Worm (Caenorhabditis elegans) whole organism, young adult: ENCODE measurements around the gene rga-9.

ENCODE experiments used
- B0019.2 ChIP-seq: fragments of 200-800 bp; sonication (Bioruptor generic); conservative IDR thresholded peaks from 2 replicates; pipeline ENCODE4 v1.3.6; 2022; ENCODE audit warnings: missing genetic modification reagents, missing genetic modification characterization, missing compliant biosample characterization
- C06A6.2 ChIP-seq: fragments of 200-800 bp; sonication (Bioruptor generic); conservative IDR thresholded peaks from 2 replicates; pipeline ENCODE4 v1.3.6; 2022; ENCODE audit warnings: missing genetic modification characterization, missing compliant biosample characterization
- D2030.7 ChIP-seq: fragments of 200-800 bp; sonication (Bioruptor generic); IDR thresholded peaks from 2 replicates; pipeline ENCODE4 v1.3.6; 2022; ENCODE audit warnings: missing genetic modification reagents, missing genetic modification characterization, missing compliant biosample characterization
- F10E7.11 ChIP-seq: sonication (generic microtip); optimal IDR thresholded peaks from 2 replicates; lab custom pipeline; 2017; ENCODE audit warnings: mild to moderate bottlenecking, missing genetic modification characterization, moderate library complexity, missing compliant biosample characterization
- F33H1.4 ChIP-seq: fragments of 200-800 bp; sonication (Bioruptor generic); IDR thresholded peaks from 2 replicates; pipeline ENCODE4 v1.3.6; 2022; ENCODE audit warnings: missing genetic modification reagents, missing genetic modification characterization, missing compliant biosample characterization
- F37B4.10 ChIP-seq: fragments of 200-800 bp; sonication (Bioruptor generic); IDR thresholded peaks from 2 replicates; pipeline ENCODE4 v1.3.6; 2022; ENCODE audit warnings: missing genetic modification characterization, missing compliant biosample characterization
- F39B2.1 ChIP-seq: fragments of 200-800 bp; sonication (Bioruptor generic); IDR thresholded peaks from 2 replicates; pipeline ENCODE4 v1.3.6; 2022; ENCODE audit warnings: missing genetic modification reagents, missing genetic modification characterization, missing compliant biosample characterization
- F52B5.7 ChIP-seq: sonication (generic microtip); optimal IDR thresholded peaks from 2 replicates; lab custom pipeline; 2016; ENCODE audit warnings: mild to moderate bottlenecking, missing genetic modification characterization, missing compliant biosample characterization
- F57C9.4 ChIP-seq: sonication (generic microtip); optimal IDR thresholded peaks from 2 replicates; lab custom pipeline; 2017; ENCODE audit warnings: mild to moderate bottlenecking, missing genetic modification characterization, missing compliant biosample characterization
- Y53G8AR.9 ChIP-seq: fragments of 200-800 bp; sonication (Bioruptor generic); conservative IDR thresholded peaks from 2 replicates; pipeline ENCODE4 v1.3.6; 2022; ENCODE audit warnings: missing genetic modification reagents, missing genetic modification characterization, missing compliant biosample characterization
- Y56A3A.18 ChIP-seq: fragments of 200-800 bp; sonication (Bioruptor generic); IDR thresholded peaks from 2 replicates; pipeline ENCODE4 v1.3.6; 2022; ENCODE audit warnings: missing genetic modification reagents, missing genetic modification characterization, missing compliant biosample characterization
- Y67H2A.10 ChIP-seq: fragments of 200-800 bp; sonication (Bioruptor generic); conservative IDR thresholded peaks from 2 replicates; pipeline ENCODE4 v1.3.6; 2022; ENCODE audit warnings: missing genetic modification reagents, missing genetic modification characterization, missing compliant biosample characterization
- aptf-3 ChIP-seq: fragments of 200-800 bp; sonication (Bioruptor generic); IDR thresholded peaks from 2 replicates; pipeline ENCODE4 v1.3.6; 2022; ENCODE audit warnings: missing genetic modification characterization, missing compliant biosample characterization
- atf-7 ChIP-seq: sonication (generic microtip); optimal IDR thresholded peaks from 2 replicates; lab custom pipeline; 2017; ENCODE audit warnings: mild to moderate bottlenecking, missing genetic modification characterization, missing compliant biosample characterization
- attf-5 ChIP-seq: fragments of 200-800 bp; sonication (Bioruptor generic); optimal IDR thresholded peaks from 2 replicates; lab custom pipeline; 2018; ENCODE audit warnings: mild to moderate bottlenecking, missing genetic modification characterization, missing compliant biosample characterization
- bed-1 ChIP-seq: fragments of 200-800 bp; sonication (Bioruptor generic); IDR thresholded peaks from 2 replicates; pipeline ENCODE4 v1.3.6; 2022; ENCODE audit warnings: missing genetic modification reagents, missing genetic modification characterization, missing compliant biosample characterization
- bed-2 ChIP-seq: fragments of 200-800 bp; sonication (Bioruptor generic); IDR thresholded peaks from 2 replicates; pipeline ENCODE4 v1.3.6; 2022; ENCODE audit warnings: missing genetic modification reagents, missing genetic modification characterization, missing compliant biosample characterization
- ceh-91 ChIP-seq: fragments of 200-800 bp; sonication (Bioruptor generic); IDR thresholded peaks from 2 replicates; pipeline ENCODE4 v1.3.6; 2022; ENCODE audit warnings: missing genetic modification reagents, missing genetic modification characterization, missing compliant biosample characterization
- chd-7 ChIP-seq: sonication (generic microtip); optimal IDR thresholded peaks from 2 replicates; lab custom pipeline; 2016; ENCODE audit warnings: mild to moderate bottlenecking, missing genetic modification characterization, moderate library complexity, missing compliant biosample characterization
- dpff-1 ChIP-seq: sonication (generic microtip); optimal IDR thresholded peaks from 2 replicates; lab custom pipeline; 2017; ENCODE audit warnings: mild to moderate bottlenecking, missing genetic modification characterization, missing compliant biosample characterization
- efl-1 ChIP-seq: fragments of 150-350 bp; optimal IDR thresholded peaks from 2 replicates; lab custom pipeline; 2014; ENCODE audit warnings: missing biosample characterization, missing genetic modification reagents, missing genetic modification characterization
- egl-44 ChIP-seq: fragments of 200-800 bp; sonication (Bioruptor generic); IDR thresholded peaks from 2 replicates; pipeline ENCODE4 v1.3.6; 2022; ENCODE audit warnings: missing genetic modification reagents, missing genetic modification characterization, missing compliant biosample characterization
- ekl-4 ChIP-seq: fragments of 200-800 bp; sonication (Bioruptor generic); IDR thresholded peaks from 2 replicates; pipeline ENCODE4 v1.3.6; 2022; ENCODE audit warnings: missing genetic modification reagents, missing genetic modification characterization, missing compliant biosample characterization
- hmg-20 ChIP-seq: fragments of 200-800 bp; sonication (Bioruptor generic); IDR thresholded peaks from 2 replicates; pipeline ENCODE4 v1.3.6; 2022; ENCODE audit warnings: missing genetic modification reagents, missing genetic modification characterization, missing compliant biosample characterization
- lag-1 ChIP-seq: fragments of 200-800 bp; sonication (Bioruptor generic); IDR thresholded peaks from 2 replicates; pipeline ENCODE4 v1.3.6; 2022; ENCODE audit warnings: missing genetic modification reagents, missing genetic modification characterization, missing compliant biosample characterization
- let-607 ChIP-seq, 2 experiments: fragments of 200-800 bp in 1 of 2; sonication (Bioruptor generic) in 1 of 2; sonication (generic microtip) in 1 of 2; optimal IDR thresholded peaks; 2 replicates each; lab custom pipeline; 2016 to 2018; ENCODE audit warnings: mild to moderate bottlenecking in 2 of 2, missing compliant biosample characterization in 2 of 2, missing genetic modification characterization in 2 of 2, moderate library complexity in 2 of 2, missing genotype in 1 of 2
- lin-40 ChIP-seq: sonication (generic microtip); optimal IDR thresholded peaks from 2 replicates; lab custom pipeline; 2016; ENCODE audit warnings: missing genetic modification characterization, mild to moderate bottlenecking, missing compliant biosample characterization, missing genotype, missing genetic modification reagents
- lsl-1 ChIP-seq: fragments of 200-800 bp; sonication (Bioruptor generic); optimal IDR thresholded peaks from 2 replicates; lab custom pipeline; 2018; ENCODE audit warnings: mild to moderate bottlenecking, missing genetic modification characterization, moderate library complexity, missing compliant biosample characterization
- madf-3 ChIP-seq: fragments of 200-800 bp; sonication (Bioruptor generic); IDR thresholded peaks from 2 replicates; pipeline ENCODE4 v1.3.6; 2022; ENCODE audit warnings: missing genetic modification reagents, missing genetic modification characterization, missing compliant biosample characterization
- madf-6 ChIP-seq: fragments of 200-800 bp; sonication (Bioruptor generic); IDR thresholded peaks from 2 replicates; pipeline ENCODE4 v1.3.6; 2022; ENCODE audit warnings: missing genetic modification reagents, missing genetic modification characterization, missing compliant biosample characterization
- madf-8 ChIP-seq: fragments of 200-800 bp; sonication (Bioruptor generic); conservative IDR thresholded peaks from 2 replicates; pipeline ENCODE4 v1.3.6; 2022; ENCODE audit warnings: missing genetic modification reagents, missing genetic modification characterization, missing compliant biosample characterization
- mel-28 ChIP-seq: sonication (generic microtip); optimal IDR thresholded peaks from 2 replicates; lab custom pipeline; 2016; ENCODE audit warnings: borderline replicate concordance, mild to moderate bottlenecking, missing genetic modification characterization, missing compliant biosample characterization
- mes-4 ChIP-seq: sonication (generic microtip); optimal IDR thresholded peaks from 2 replicates; lab custom pipeline; 2016; ENCODE audit warnings: missing genotype, missing genetic modification characterization, missing compliant biosample characterization
- nhr-179 ChIP-seq: sonication (generic microtip); optimal IDR thresholded peaks from 2 replicates; lab custom pipeline; 2016; ENCODE audit warnings: mild to moderate bottlenecking, missing genetic modification characterization, missing compliant biosample characterization
- pbrm-1 ChIP-seq: fragments of 200-800 bp; sonication (Bioruptor generic); IDR thresholded peaks from 2 replicates; pipeline ENCODE4 v1.3.6; 2022; ENCODE audit warnings: missing genetic modification reagents, missing genetic modification characterization, missing compliant biosample characterization
- snpc-1.1 ChIP-seq: sonication (generic microtip); optimal IDR thresholded peaks from 2 replicates; lab custom pipeline; 2017; ENCODE audit warnings: missing genetic modification characterization, mild to moderate bottlenecking, missing compliant biosample characterization, antibody characterized with exemption, moderate library complexity, missing genotype, missing genetic modification reagents; ENCODE audit not compliant: insufficient read depth
- snpc-1.3 ChIP-seq: sonication (generic microtip); optimal IDR thresholded peaks from 2 replicates; lab custom pipeline; 2017; ENCODE audit warnings: missing genetic modification characterization, mild to moderate bottlenecking, missing compliant biosample characterization, antibody characterized with exemption, moderate library complexity, missing genotype, missing genetic modification reagents; ENCODE audit not compliant: insufficient read depth
- somi-1 ChIP-seq: fragments of 200-800 bp; sonication (Bioruptor generic); optimal IDR thresholded peaks from 2 replicates; lab custom pipeline; 2018; ENCODE audit warnings: mild to moderate bottlenecking, missing genetic modification characterization, missing compliant biosample characterization
- sptf-2 ChIP-seq: fragments of 200-800 bp; sonication (Bioruptor generic); optimal IDR thresholded peaks from 2 replicates; lab custom pipeline; 2018; ENCODE audit warnings: mild to moderate bottlenecking, missing genetic modification characterization, missing compliant biosample characterization
- tlf-1 ChIP-seq: fragments of 200-800 bp; sonication (Bioruptor generic); optimal IDR thresholded peaks from 2 replicates; lab custom pipeline; 2018; ENCODE audit warnings: mild to moderate bottlenecking, missing genetic modification characterization, missing compliant biosample characterization
- xnd-1 ChIP-seq: sonication (generic microtip); optimal IDR thresholded peaks from 2 replicates; lab custom pipeline; 2016; ENCODE audit warnings: missing genotype, missing genetic modification reagents, missing genetic modification characterization, missing compliant biosample characterization
- zfh-2 ChIP-seq: fragments of 200-800 bp; sonication (Bioruptor generic); conservative IDR thresholded peaks from 2 replicates; pipeline ENCODE4 v1.3.6; 2022; ENCODE audit warnings: missing genetic modification reagents, missing genetic modification characterization, missing compliant biosample characterization
- zim-3 ChIP-seq: sonication (generic microtip); optimal IDR thresholded peaks from 2 replicates; lab custom pipeline; 2017; ENCODE audit warnings: mild to moderate bottlenecking, missing genetic modification characterization, moderate library complexity, missing compliant biosample characterization
- ztf-28 ChIP-seq: fragments of 200-800 bp; sonication (Bioruptor generic); IDR thresholded peaks from 2 replicates; pipeline ENCODE4 v1.3.6; 2022; ENCODE audit warnings: missing genetic modification reagents, missing genetic modification characterization, missing compliant biosample characterization
- ztf-3 ChIP-seq: fragments of 200-800 bp; sonication (Bioruptor generic); optimal IDR thresholded peaks from 2 replicates; lab custom pipeline; 2018; ENCODE audit warnings: mild to moderate bottlenecking, missing genetic modification characterization, missing compliant biosample characterization
- ztf-6 ChIP-seq: fragments of 200-800 bp; sonication (Bioruptor generic); IDR thresholded peaks from 2 replicates; pipeline ENCODE4 v1.3.6; 2022; ENCODE audit warnings: missing genetic modification reagents, missing genetic modification characterization, missing compliant biosample characterization

rga-9 gene

ce11 chrII:15228005-15228404, 40.0 kb upstream of the rga-9 start:
- TF ChIP-seq zfh-2 (GFP tag; lab: Robert Waterston, UW) = 0 out of 2 replicates have a peak, but pooled peaks have one; percentile 22
- no peak for TF ChIP-seq ztf-3

- TF ChIP-seq tlf-1 (GFP tag; lab: Kevin White, UChicago) (no peak), snpc-1.3 (tag; lab: Kevin White, UChicago) (no peak), F33H1.4 (GFP tag; lab: Robert Waterston, UW) (peak; percentile 25; the same call in 1 of the 2 replicates), F10E7.11 (tag; lab: Kevin White, UChicago) (no peak), dpff-1 (no peak), madf-8 (GFP tag; lab: Robert Waterston, UW) (no peak), mes-4 (tag; lab: Kevin White, UChicago) (no peak), F39B2.1 (GFP tag; lab: Robert Waterston, UW) (no peak), ztf-6 (GFP tag; lab: Robert Waterston, UW) (no peak), F52B5.7 (tag; lab: Kevin White, UChicago) (no peak), bed-1 (GFP tag; lab: Robert Waterston, UW) (no peak), mel-28 (tag; lab: Kevin White, UChicago) (no peak), chd-7 (tag; lab: Kevin White, UChicago) (no peak), Y67H2A.10 (GFP tag; lab: Robert Waterston, UW) (no peak), ceh-91 (GFP tag; lab: Robert Waterston, UW) (peak; percentile 24; the same call in 1 of the 2 replicates), Y56A3A.18 (GFP tag; lab: Robert Waterston, UW) (no peak), Y53G8AR.9 (no peak), somi-1 (no peak), lag-1 (GFP tag; lab: Robert Waterston, UW) (no peak), attf-5 (GFP tag; lab: Kevin White, UChicago) (no peak), aptf-3 (no peak), lsl-1 (GFP tag; lab: Kevin White, UChicago) (peak; percentile 73), ztf-28 (no peak), sptf-2 (GFP tag; lab: Kevin White, UChicago) (no peak), D2030.7 (GFP tag; lab: Robert Waterston, UW) (peak; percentile 16; the same call in 1 of the 2 replicates), egl-44 (no peak), B0019.2 (no peak), atf-7 (tag; lab: Kevin White, UChicago) (no peak), xnd-1 (tag; lab: Kevin White, UChicago) (no peak), let-607 (tag; optimal IDR thresholded peaks at IDR 0.05; lab: Kevin White, UChicago) (no peak), F57C9.4 (tag; lab: Kevin White, UChicago) (no peak), nhr-179 (no peak), snpc-1.1 (tag; lab: Kevin White, UChicago) (no peak), madf-3 (no peak), madf-6 (GFP tag; lab: Robert Waterston, UW) (peak; percentile 34), bed-2 (no peak), F37B4.10 (GFP tag; lab: Robert Waterston, UW) (no peak), lin-40 (no peak), hmg-20 (GFP tag; lab: Robert Waterston, UW) (no peak), zim-3 (tag; lab: Kevin White, UChicago) (peak; percentile 52), efl-1 (GFP tag; lab: Kevin White, UChicago) (peak; percentile 32), pbrm-1 (GFP tag; lab: Robert Waterston, UW) (no peak), C06A6.2 (GFP tag; lab: Robert Waterston, UW) (no peak), ekl-4 (GFP tag; lab: Robert Waterston, UW) (peak; percentile 18; the same call in 1 of the 2 replicates)
Measured at ce11 chrII:15229785-15230393, 38.1 kb upstream of the rga-9 start, which contains the start of gene spsb-2. spsb-2 (plus strand) TSS chrII:15230343.
